Worm (Caenorhabditis elegans): ENCODE measurements around the gene nhr-227.

nhr-227 gene

ce11 chrV:2271750-2272149 is 13.5 kb upstream of the nhr-227 start, which contains the start of gene Y5H2A.1:
Gene Y5H2A.1, minus strand, starts transcription at chrV:2271850.
- no peak for TF ChIP-seq nhr-77 (tag; optimal IDR thresholded peaks at IDR 0.05)
- no peak for TF ChIP-seq elt-1 (tag; optimal IDR thresholded peaks at IDR 0.05)
- TF ChIP-seq nhr-237 (tag; optimal IDR thresholded peaks at IDR 0.05) = no peak
- TF ChIP-seq aly-2 (tag; optimal IDR thresholded peaks at IDR 0.05) = no peak
- no peak for TF ChIP-seq nhr-43 (tag; optimal IDR thresholded peaks at IDR 0.05; ENCODE audit: poor library complexity, severe bottlenecking)

DNA sequence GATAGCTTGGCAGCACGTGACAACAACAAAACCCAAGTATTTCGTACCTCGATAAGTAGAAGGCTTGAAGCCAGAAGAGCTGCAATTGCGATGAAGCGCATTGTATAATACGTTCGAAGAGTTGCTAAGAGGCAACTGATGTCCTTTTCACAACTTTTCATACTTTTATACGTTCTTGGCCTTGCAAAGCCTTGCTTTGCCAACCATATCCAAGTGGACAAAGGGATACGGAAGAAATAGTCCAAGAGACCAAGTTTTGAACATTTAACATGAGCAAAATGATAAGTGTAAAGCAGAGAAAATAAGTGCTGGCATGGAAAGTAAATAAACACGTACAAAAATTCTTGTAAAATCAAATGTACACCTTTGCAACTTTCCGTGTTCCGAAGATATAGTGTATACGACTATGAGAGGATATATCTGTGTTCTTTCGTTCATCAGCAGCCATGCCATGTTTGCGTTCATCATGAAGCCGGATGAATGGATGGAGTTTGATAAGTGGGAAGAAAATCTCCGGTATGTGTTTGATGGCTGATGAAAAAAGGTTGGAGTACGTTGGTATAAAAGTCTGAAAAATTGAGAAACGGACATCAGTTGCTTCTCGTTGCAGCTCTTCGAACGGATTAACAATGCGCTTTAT is 10.9 kb upstream of the nhr-227 start, which contains the start of the genes Y5H2A.4 and abu-4:
Gene Y5H2A.4 (minus strand): TSS at position 101 of the 640 bp plus-strand sequence.
Gene abu-4 (plus strand): TSS at position 590 of the 640 bp plus-strand sequence.
- TF ChIP-seq snpc-4 (tag; optimal IDR thresholded peaks at IDR 0.05) (no peak), nhr-23 (tag; optimal IDR thresholded peaks at IDR 0.05) (no peak), zag-1 (tag; optimal IDR thresholded peaks at IDR 0.05) (no peak), ama-1 (optimal IDR thresholded peaks at IDR 0.05) (no peak), nhr-25 (tag; optimal IDR thresholded peaks at IDR 0.05) (no peak), ceh-82 (tag; optimal IDR thresholded peaks at IDR 0.05) (no peak), R02D3.7 (tag; optimal IDR thresholded peaks at IDR 0.05) (no peak), pha-4 (tag; optimal IDR thresholded peaks at IDR 0.05) (no peak), unc-39 (tag; optimal IDR thresholded peaks at IDR 0.05) (no peak), tbx-2 (tag; optimal IDR thresholded peaks at IDR 0.05) (no peak), aly-2 (tag; optimal IDR thresholded peaks at IDR 0.05) (no peak), elt-1 (tag; optimal IDR thresholded peaks at IDR 0.05) (no peak), ztf-4 (tag; optimal IDR thresholded peaks at IDR 0.05) (no peak)

- TF ChIP-seq ceh-16 (tag; optimal IDR thresholded peaks at IDR 0.05) = no peak
- no peak for TF ChIP-seq nhr-76 (tag; optimal IDR thresholded peaks at IDR 0.05)
- TF ChIP-seq lsy-12 (tag; optimal IDR thresholded peaks at IDR 0.05) = no peak
- TF ChIP-seq nhr-25 (tag; optimal IDR thresholded peaks at IDR 0.05) = no peak
- TF ChIP-seq mml-1 (tag; optimal IDR thresholded peaks at IDR 0.05) = no peak
- no peak for TF ChIP-seq fkh-2 (tag; optimal IDR thresholded peaks at IDR 0.05)
- TF ChIP-seq nfya-1 (tag; optimal IDR thresholded peaks at IDR 0.05; ENCODE audit: insufficient read depth) = no peak
- TF ChIP-seq zag-1 (tag; optimal IDR thresholded peaks at IDR 0.05) = no peak
- TF ChIP-seq mdl-1 (tag; optimal IDR thresholded peaks at IDR 0.05) = no peak
- no peak for TF ChIP-seq snpc-4 (tag; optimal IDR thresholded peaks at IDR 0.05)
- TF ChIP-seq pha-4 (tag; optimal IDR thresholded peaks at IDR 0.05) = peak; percentile 21
- TF ChIP-seq pqm-1 (tag; optimal IDR thresholded peaks at IDR 0.05) = peak; percentile 2
- no peak for TF ChIP-seq nhr-77 (tag; optimal IDR thresholded peaks at IDR 0.05)
- TF ChIP-seq sea-2 (GFP tag; optimal IDR thresholded peaks at IDR 0.05) = no peak
- no peak for TF ChIP-seq elt-2 (tag; optimal IDR thresholded peaks at IDR 0.05)
- TF ChIP-seq daf-12 (tag; optimal IDR thresholded peaks at IDR 0.05) = no peak
- no peak for TF ChIP-seq fos-1 (tag; optimal IDR thresholded peaks at IDR 0.05)
- peak; percentile 10 for TF ChIP-seq lin-15B (tag; optimal IDR thresholded peaks at IDR 0.05)
- no peak for TF ChIP-seq ceh-28 (tag; optimal IDR thresholded peaks at IDR 0.05)
- TF ChIP-seq elt-3 (tag; optimal IDR thresholded peaks at IDR 0.05) = no peak
- no peak for TF ChIP-seq nhr-12 (tag; optimal IDR thresholded peaks at IDR 0.05)
Observed at ce11 chrV:2277260-2277659, 8.0 kb upstream of the nhr-227 start.

DNA sequence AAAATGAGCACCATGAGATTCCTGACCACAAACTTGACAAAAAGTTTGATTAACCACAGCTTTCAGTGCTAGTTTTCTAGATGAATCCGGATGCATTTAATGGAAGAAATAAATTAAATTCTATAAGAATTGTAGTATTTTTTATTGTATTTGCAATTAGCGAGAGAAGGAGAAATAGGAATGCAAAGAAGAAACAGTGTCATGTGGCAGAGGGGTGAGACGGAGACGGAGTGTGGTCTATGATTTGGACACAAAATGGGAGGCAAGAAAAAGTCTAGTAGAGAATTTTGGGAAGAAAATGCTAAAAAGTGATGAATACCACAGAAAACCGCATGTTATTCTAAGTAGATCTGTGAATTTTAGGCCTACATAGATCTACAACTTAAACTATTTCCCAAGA is 7.2 kb upstream of the nhr-227 start, which contains the start of gene nhr-59:
Gene nhr-59 (minus strand): TSS at position 214 of the 400 bp plus-strand sequence.
- TF ChIP-seq elt-2 (tag; optimal IDR thresholded peaks at IDR 0.05) (peak; percentile 1), lsy-12 (tag; optimal IDR thresholded peaks at IDR 0.05) (no peak), pqm-1 (tag; optimal IDR thresholded peaks at IDR 0.05) (peak; percentile 4), pha-4 (tag; optimal IDR thresholded peaks at IDR 0.05) (peak; percentile 44), ztf-4 (tag; optimal IDR thresholded peaks at IDR 0.05) (no peak), zag-1 (tag; optimal IDR thresholded peaks at IDR 0.05) (no peak)

DNA sequence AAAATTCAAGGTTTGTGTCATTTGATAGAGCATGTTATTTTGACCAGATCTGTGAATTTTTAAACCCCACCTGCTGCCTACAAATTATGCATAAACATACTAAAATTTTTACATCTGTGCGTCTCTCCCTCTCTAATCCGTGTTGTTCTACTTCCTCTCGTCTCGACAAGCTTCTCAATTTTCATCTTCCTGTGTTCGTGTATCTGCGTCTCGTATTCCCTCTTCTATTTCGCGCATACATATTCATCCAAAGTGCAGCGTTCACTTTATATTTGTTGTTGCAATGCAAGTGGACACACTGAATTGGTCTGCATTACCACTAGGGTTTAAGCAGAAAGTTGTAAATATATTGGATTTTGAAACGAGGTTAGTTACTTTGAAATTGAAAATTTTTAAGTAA is 6.7 kb upstream of the nhr-227 start, which contains the start of gene fbxa-137:
Gene fbxa-137 (plus strand): TSS at position 274 of the 400 bp plus-strand sequence.
- TF ChIP-seq fkh-2 (tag; optimal IDR thresholded peaks at IDR 0.05) (no peak), unc-62 (GFP tag; optimal IDR thresholded peaks at IDR 0.05) (no peak)

All from whole organism, L3 larva.